Worm (Caenorhabditis elegans) whole organism, L3 larva: ENCODE data around the gene K10B2.4.
A peak's percentile ranks its signal among the peaks of the same experiment; 100 is the strongest.

Experiments
- R02D3.7 ChIP-seq: fragments of 150-350 bp; optimal IDR thresholded peaks from 2 replicates; lab custom pipeline; 2014; ENCODE audit warnings: missing biosample characterization, missing genetic modification characterization
- ZK546.5 ChIP-seq: sonication (generic microtip); optimal IDR thresholded peaks from 2 replicates; lab custom pipeline; 2017; ENCODE audit warnings: missing biosample characterization, missing genetic modification characterization
- aly-2 ChIP-seq: fragments of 150-350 bp; optimal IDR thresholded peaks from 2 replicates; lab custom pipeline; 2014; ENCODE audit warnings: missing biosample characterization, missing genetic modification characterization
- ama-1 ChIP-seq: fragments of 150-350 bp; optimal IDR thresholded peaks from 2 replicates; lab custom pipeline; 2018
- ceh-16 ChIP-seq: sonication (generic microtip); optimal IDR thresholded peaks from 2 replicates; lab custom pipeline; 2017; ENCODE audit warnings: missing biosample characterization, missing genetic modification characterization
- ceh-28 ChIP-seq: fragments of 150-350 bp; optimal IDR thresholded peaks from 2 replicates; lab custom pipeline; 2014; ENCODE audit warnings: missing biosample characterization, missing genetic modification reagents, missing genetic modification characterization
- ceh-82 ChIP-seq: fragments of 150-350 bp; optimal IDR thresholded peaks from 2 replicates; lab custom pipeline; 2014; ENCODE audit warnings: missing biosample characterization, missing genetic modification characterization
- daf-12 ChIP-seq: fragments of 150-350 bp; optimal IDR thresholded peaks from 2 replicates; lab custom pipeline; 2014; ENCODE audit warnings: missing biosample characterization, missing genetic modification reagents, missing genetic modification characterization
- egl-27 ChIP-seq: sonication (generic microtip); optimal IDR thresholded peaks from 4 replicates; lab custom pipeline; 2017; ENCODE audit warnings: missing biosample characterization, missing genetic modification reagents, missing genetic modification characterization
- egl-5 ChIP-seq: fragments of 150-350 bp; optimal IDR thresholded peaks from 2 replicates; lab custom pipeline; 2017; ENCODE audit warnings: missing biosample characterization, missing genetic modification reagents, missing genetic modification characterization, inconsistent platforms
- elt-1 ChIP-seq: fragments of 150-350 bp; optimal IDR thresholded peaks from 2 replicates; lab custom pipeline; 2014; ENCODE audit warnings: missing biosample characterization, missing genetic modification characterization
- elt-2 ChIP-seq: sonication (generic microtip); optimal IDR thresholded peaks from 2 replicates; lab custom pipeline; 2016; ENCODE audit warnings: missing genetic modification reagents, mild to moderate bottlenecking, missing genetic modification characterization, missing compliant biosample characterization
- eor-1 ChIP-seq, 2 experiments: fragments of 150-350 bp; optimal IDR thresholded peaks; 2 replicates each; lab custom pipeline; 2014 to 2018; ENCODE audit warnings: missing biosample characterization in 2 of 2, missing genetic modification characterization in 2 of 2
- fkh-10 ChIP-seq: sonication (generic microtip); optimal IDR thresholded peaks from 2 replicates; lab custom pipeline; 2017; ENCODE audit warnings: missing biosample characterization, missing genetic modification reagents, missing genetic modification characterization
- fkh-2 ChIP-seq: fragments of 150-350 bp; optimal IDR thresholded peaks from 2 replicates; lab custom pipeline; 2014; ENCODE audit warnings: missing biosample characterization, missing genetic modification reagents, missing genetic modification characterization
- fos-1 ChIP-seq: fragments of 150-350 bp; optimal IDR thresholded peaks from 2 replicates; lab custom pipeline; 2014; ENCODE audit warnings: missing biosample characterization, missing genetic modification characterization
- hmg-11 ChIP-seq: sonication (generic microtip); optimal IDR thresholded peaks from 2 replicates; lab custom pipeline; 2016; ENCODE audit warnings: missing genetic modification characterization, missing compliant biosample characterization
- jun-1 ChIP-seq: fragments of 150-350 bp; optimal IDR thresholded peaks from 2 replicates; lab custom pipeline; 2014; ENCODE audit warnings: missing biosample characterization, missing genetic modification reagents, missing genetic modification characterization
- lin-15B ChIP-seq: fragments of 150-350 bp; optimal IDR thresholded peaks from 2 replicates; lab custom pipeline; 2014; ENCODE audit warnings: missing biosample characterization, missing genetic modification characterization
- lin-39 ChIP-seq: fragments of 150-350 bp; optimal IDR thresholded peaks from 2 replicates; lab custom pipeline; 2018; ENCODE audit warnings: missing biosample characterization, missing genetic modification reagents, missing genetic modification characterization
- lsy-12 ChIP-seq: sonication (generic microtip); optimal IDR thresholded peaks from 2 replicates; lab custom pipeline; 2016; ENCODE audit warnings: mild to moderate bottlenecking, missing genetic modification characterization, missing compliant biosample characterization
- mdl-1 ChIP-seq: fragments of 150-350 bp; optimal IDR thresholded peaks from 2 replicates; lab custom pipeline; 2014; ENCODE audit warnings: missing biosample characterization, missing genetic modification characterization
- mml-1 ChIP-seq: fragments of 150-350 bp; sonication (generic microtip); optimal IDR thresholded peaks from 3 replicates; lab custom pipeline; 2014; ENCODE audit warnings: missing biosample characterization, missing genetic modification characterization
- nfya-1 ChIP-seq: sonication (generic microtip); optimal IDR thresholded peaks from 2 replicates; lab custom pipeline; 2017; ENCODE audit warnings: missing genetic modification characterization, mild to moderate bottlenecking, missing compliant biosample characterization, antibody characterized with exemption, moderate library complexity; ENCODE audit not compliant: insufficient read depth
- nhr-11 ChIP-seq: fragments of 150-350 bp; optimal IDR thresholded peaks from 2 replicates; lab custom pipeline; 2014; ENCODE audit warnings: missing biosample characterization, missing genetic modification characterization
- nhr-12 ChIP-seq: fragments of 150-350 bp; optimal IDR thresholded peaks from 2 replicates; lab custom pipeline; 2014; ENCODE audit warnings: missing biosample characterization, missing genetic modification characterization
- nhr-23 ChIP-seq: fragments of 150-350 bp; optimal IDR thresholded peaks from 2 replicates; lab custom pipeline; 2014; ENCODE audit warnings: missing biosample characterization, missing genetic modification reagents, missing genetic modification characterization
- nhr-237 ChIP-seq: fragments of 150-350 bp; optimal IDR thresholded peaks from 2 replicates; lab custom pipeline; 2014; ENCODE audit warnings: missing biosample characterization, missing genetic modification characterization
- nhr-25 ChIP-seq: sonication (generic microtip); optimal IDR thresholded peaks from 2 replicates; lab custom pipeline; 2017; ENCODE audit warnings: missing biosample characterization, missing genetic modification characterization
- nhr-28 ChIP-seq: fragments of 150-350 bp; optimal IDR thresholded peaks from 2 replicates; lab custom pipeline; 2014; ENCODE audit warnings: missing biosample characterization, missing genetic modification characterization
- nhr-43 ChIP-seq: sonication (generic microtip); optimal IDR thresholded peaks from 2 replicates; lab custom pipeline; 2016; ENCODE audit warnings: mild to moderate bottlenecking, missing genetic modification characterization, missing compliant biosample characterization; ENCODE audit not compliant: poor library complexity, severe bottlenecking
- nhr-67 ChIP-seq: fragments of 150-350 bp; optimal IDR thresholded peaks from 2 replicates; lab custom pipeline; 2014; ENCODE audit warnings: missing biosample characterization, missing genetic modification characterization
- nhr-76 ChIP-seq: fragments of 150-350 bp; sonication (generic microtip); optimal IDR thresholded peaks from 5 replicates; lab custom pipeline; 2014; ENCODE audit warnings: missing biosample characterization, missing genetic modification characterization
- pha-4 ChIP-seq: fragments of 150-350 bp; optimal IDR thresholded peaks from 2 replicates; lab custom pipeline; 2014; ENCODE audit warnings: missing biosample characterization, missing genetic modification reagents, missing genetic modification characterization
- pqm-1 ChIP-seq: fragments of 150-350 bp; optimal IDR thresholded peaks from 2 replicates; lab custom pipeline; 2017; ENCODE audit warnings: missing biosample characterization, missing genetic modification characterization, inconsistent platforms
- skn-1 ChIP-seq: fragments of 150-350 bp; optimal IDR thresholded peaks from 2 replicates; lab custom pipeline; 2014; ENCODE audit warnings: missing biosample characterization, missing genetic modification characterization
- snpc-4 ChIP-seq: fragments of 150-350 bp; optimal IDR thresholded peaks from 2 replicates; lab custom pipeline; 2014; ENCODE audit warnings: missing biosample characterization, missing genetic modification characterization
- tbx-2 ChIP-seq: sonication (generic microtip); optimal IDR thresholded peaks from 2 replicates; lab custom pipeline; 2016; ENCODE audit warnings: mild to moderate bottlenecking, missing genetic modification characterization, missing compliant biosample characterization
- unc-39 ChIP-seq: sonication (generic microtip); optimal IDR thresholded peaks from 4 replicates; lab custom pipeline; 2017; ENCODE audit warnings: missing biosample characterization, missing genetic modification characterization
- unc-62 ChIP-seq: fragments of 150-350 bp; sonication (generic microtip); optimal IDR thresholded peaks from 4 replicates; lab custom pipeline; 2014; ENCODE audit warnings: missing biosample characterization, missing genetic modification reagents, missing genetic modification characterization
- zag-1 ChIP-seq: fragments of 150-350 bp; optimal IDR thresholded peaks from 2 replicates; lab custom pipeline; 2014; ENCODE audit warnings: missing biosample characterization, missing genetic modification characterization
- ztf-11 ChIP-seq: fragments of 150-350 bp; optimal IDR thresholded peaks from 2 replicates; lab custom pipeline; 2014; ENCODE audit warnings: missing biosample characterization, missing genetic modification characterization
- ztf-4 ChIP-seq: fragments of 150-350 bp; optimal IDR thresholded peaks from 2 replicates; lab custom pipeline; 2014; ENCODE audit warnings: missing biosample characterization, missing genetic modification characterization

The K10B2.4 gene

ce11 chrII:6374646-6375045, 13.9 kb upstream of the K10B2.4 start:
- peak; percentile 29 for TF ChIP-seq pha-4 (tag; lab: Kevin White, UChicago)
- no peak for TF ChIP-seq unc-62 (GFP tag; lab: Kevin White, UChicago)
- no peak for TF ChIP-seq ceh-82 (tag; lab: Kevin White, UChicago)
- TF ChIP-seq aly-2 (tag; lab: Kevin White, UChicago) = no peak
- no peak for TF ChIP-seq ama-1 (lab: Kevin White, UChicago)
- TF ChIP-seq pqm-1 (tag; lab: Kevin White, UChicago) = peak; percentile 35
- no peak for TF ChIP-seq mml-1 (tag; lab: Kevin White, UChicago)
- no peak for TF ChIP-seq fos-1 (tag; lab: Kevin White, UChicago)
- no peak for TF ChIP-seq egl-27 (tag; lab: Kevin White, UChicago)
- no peak for TF ChIP-seq nhr-76 (tag; lab: Kevin White, UChicago)
- TF ChIP-seq nhr-23 (tag; lab: Kevin White, UChicago) = no peak
- peak; percentile 19 for TF ChIP-seq ceh-28 (tag; lab: Kevin White, UChicago)
- TF ChIP-seq nhr-25 (tag; lab: Kevin White, UChicago) = no peak
- TF ChIP-seq unc-39 (tag; lab: Kevin White, UChicago) = no peak
- no peak for TF ChIP-seq ztf-4 (tag; lab: Kevin White, UChicago)
- TF ChIP-seq nhr-237 (tag; lab: Kevin White, UChicago) = no peak
- peak; percentile 71 for TF ChIP-seq elt-2 (tag; lab: Kevin White, UChicago)
- no peak for TF ChIP-seq ZK546.5 (tag; lab: Kevin White, UChicago)
- peak; percentile 1 for TF ChIP-seq jun-1 (tag; lab: Kevin White, UChicago)
- no peak for TF ChIP-seq ceh-16 (tag; lab: Kevin White, UChicago)
- no peak for TF ChIP-seq lin-15B (tag; lab: Kevin White, UChicago)
- TF ChIP-seq nhr-43 (tag; lab: Kevin White, UChicago) = no peak
- TF ChIP-seq nfya-1 (tag; lab: Kevin White, UChicago) = no peak
- no peak for TF ChIP-seq egl-5
- TF ChIP-seq fkh-10 (GFP tag; lab: Kevin White, UChicago) = no peak
- no peak for TF ChIP-seq zag-1 (tag; lab: Kevin White, UChicago)
- no peak for TF ChIP-seq nhr-12 (tag; lab: Kevin White, UChicago)

DNA sequence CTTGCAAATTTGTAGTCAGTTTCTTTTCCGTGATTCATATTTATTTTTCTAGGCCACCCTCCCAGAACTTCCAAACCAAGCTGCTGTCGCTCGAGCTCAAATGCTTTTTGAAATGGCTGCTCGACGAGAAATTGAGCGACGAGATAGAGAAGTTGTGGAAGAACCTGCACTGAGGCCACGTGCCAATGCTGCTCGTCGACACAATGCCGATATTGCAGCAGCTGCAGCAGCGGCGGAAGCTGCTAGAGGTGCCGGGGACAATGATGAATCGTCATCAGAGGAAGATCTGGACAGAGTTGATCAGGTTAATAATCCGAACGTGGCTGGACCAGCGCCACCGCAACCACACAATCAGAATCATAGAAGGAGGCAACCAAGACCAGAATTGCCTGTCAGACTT, 12.6 kb upstream of the K10B2.4 start:
- no peak for TF ChIP-seq unc-62 (GFP tag; lab: Kevin White, UChicago)
- no peak for TF ChIP-seq nhr-67 (tag; lab: Kevin White, UChicago)
- TF ChIP-seq nhr-23 (tag; lab: Kevin White, UChicago) = no peak
- no peak for TF ChIP-seq lin-39
- TF ChIP-seq lin-15B (tag; lab: Kevin White, UChicago) = no peak
- TF ChIP-seq elt-2 (tag; lab: Kevin White, UChicago) = no peak
- no peak for TF ChIP-seq egl-5
- TF ChIP-seq pha-4 (tag; lab: Kevin White, UChicago) = no peak
- no peak for TF ChIP-seq elt-1 (tag; lab: Kevin White, UChicago)
- no peak for TF ChIP-seq nhr-28
- no peak for TF ChIP-seq ceh-82 (tag; lab: Kevin White, UChicago)
- no peak for TF ChIP-seq daf-12 (tag; lab: Kevin White, UChicago)
- TF ChIP-seq skn-1 = no peak
- TF ChIP-seq ceh-16 (tag; lab: Kevin White, UChicago) = no peak
- TF ChIP-seq ZK546.5 (tag; lab: Kevin White, UChicago) = no peak
- TF ChIP-seq hmg-11 (tag; lab: Kevin White, UChicago) = no peak
- TF ChIP-seq lsy-12 = no peak
- no peak for TF ChIP-seq nhr-76 (tag; lab: Kevin White, UChicago)

ce11 chrII:6371003-6371402, 10.2 kb upstream of the K10B2.4 start, which contains the start of gene lin-23:
TSS of gene lin-23 (plus strand) at chrII:6371303.
- TF ChIP-seq elt-2 (tag; lab: Kevin White, UChicago) = no peak
- TF ChIP-seq nhr-25 (tag; lab: Kevin White, UChicago) = peak; percentile 12

- TF ChIP-seq fos-1 (tag; lab: Kevin White, UChicago) = no peak
- peak; percentile 64 for TF ChIP-seq snpc-4
- TF ChIP-seq pha-4 (tag; lab: Kevin White, UChicago) = peak; percentile 83
- TF ChIP-seq elt-1 (tag; lab: Kevin White, UChicago) = no peak
- peak; percentile 83 for TF ChIP-seq lin-39
- TF ChIP-seq nhr-11 (tag; lab: Kevin White, UChicago) = peak; percentile 5
- TF ChIP-seq fkh-2 (tag; lab: Kevin White, UChicago) = no peak
- TF ChIP-seq jun-1 (tag; lab: Kevin White, UChicago) = peak; percentile 51
- TF ChIP-seq nhr-67 (tag; lab: Kevin White, UChicago) = no peak
- TF ChIP-seq ztf-11 (tag; lab: Kevin White, UChicago) = no peak
- no peak for TF ChIP-seq nhr-12 (tag; lab: Kevin White, UChicago)
- TF ChIP-seq nhr-25 (tag; lab: Kevin White, UChicago) = peak; percentile 92
- TF ChIP-seq lsy-12 = peak; percentile 52
- TF ChIP-seq egl-27 (tag; lab: Kevin White, UChicago) = peak; percentile 14
- peak; percentile 25 for TF ChIP-seq fkh-10 (GFP tag; lab: Kevin White, UChicago)
- no peak for TF ChIP-seq ama-1 (lab: Kevin White, UChicago)
- no peak for TF ChIP-seq unc-39 (tag; lab: Kevin White, UChicago)
- peak; percentile 83 for TF ChIP-seq ceh-28 (tag; lab: Kevin White, UChicago)
- peak; percentile 85 for TF ChIP-seq mdl-1 (tag; lab: Kevin White, UChicago)
- no peak for TF ChIP-seq eor-1 (tag; optimal IDR thresholded peaks at IDR 0.05; lab: Kevin White, UChicago)
- TF ChIP-seq nhr-28 = no peak
- peak; percentile 53 for TF ChIP-seq R02D3.7 (tag; lab: Kevin White, UChicago)
- TF ChIP-seq ztf-4 (tag; lab: Kevin White, UChicago) = no peak
- TF ChIP-seq tbx-2 = peak; percentile 32
- no peak for TF ChIP-seq ceh-16 (tag; lab: Kevin White, UChicago)
- TF ChIP-seq egl-5 = peak; percentile 35
- peak; percentile 4 for TF ChIP-seq skn-1
- peak; percentile 89 for TF ChIP-seq hmg-11 (tag; lab: Kevin White, UChicago)
- TF ChIP-seq nhr-43 (tag; lab: Kevin White, UChicago) = peak; percentile 67
Observed at ce11 chrII:6370110-6370509, 9.4 kb upstream of the K10B2.4 start.
